Fruit fly (Drosophila melanogaster): ENCODE data around the gene plh.

The plh gene

dm6 chr3R:4989150-4990017, 21.4 kb downstream of the plh start (continued):
- no peak for TF ChIP-seq Dip2 (GFP tag; IDR thresholded peaks at IDR 0.05)
- TF ChIP-seq Dek (tag; optimal IDR thresholded peaks at IDR 0.05): no peak
- TF ChIP-seq CG7928 (GFP tag; optimal IDR thresholded peaks at IDR 0.05): no peak
- TF ChIP-seq ro (GFP tag; IDR thresholded peaks at IDR 0.05): no peak
- no peak for TF ChIP-seq Dad (GFP tag; optimal IDR thresholded peaks at IDR 0.05)
- peak; percentile 32 for TF ChIP-seq pum (GFP tag; optimal IDR thresholded peaks at IDR 0.05)
- TF ChIP-seq CG10462 (GFP tag; optimal IDR thresholded peaks at IDR 0.05): peak; percentile 48
- TF ChIP-seq CG12155 (GFP tag; optimal IDR thresholded peaks at IDR 0.05): peak; percentile 35
- peak; percentile 64 for TF ChIP-seq pnt (GFP tag; optimal IDR thresholded peaks at IDR 0.05)
- peak; percentile 39 for TF ChIP-seq p53 (GFP tag; optimal IDR thresholded peaks at IDR 0.05)
- peak; percentile 75 for TF ChIP-seq gem (tag; optimal IDR thresholded peaks at IDR 0.05)
- no peak for TF ChIP-seq Dbx (GFP tag; IDR thresholded peaks at IDR 0.05)
- peak; percentile 58 for TF ChIP-seq slp2 (GFP tag; optimal IDR thresholded peaks at IDR 0.05)
- peak; percentile 36 for TF ChIP-seq CG10654 (GFP tag; optimal IDR thresholded peaks at IDR 0.05)
- no peak for TF ChIP-seq bbx (GFP tag; IDR thresholded peaks at IDR 0.05; ENCODE audit: partially characterized antibody)
- peak; percentile 50 for TF ChIP-seq fd102C (GFP tag; optimal IDR thresholded peaks at IDR 0.05)
- no peak for TF ChIP-seq CG15269 (tag; optimal IDR thresholded peaks at IDR 0.05)
- TF ChIP-seq vfl (GFP tag; optimal IDR thresholded peaks at IDR 0.05): no peak
- peak; percentile 18 for TF ChIP-seq caup (GFP tag; optimal IDR thresholded peaks at IDR 0.05; ENCODE audit: severe bottlenecking)
- peak; percentile 47 for TF ChIP-seq Xbp1 (GFP tag; optimal IDR thresholded peaks at IDR 0.05)
- TF ChIP-seq dm (GFP tag; optimal IDR thresholded peaks at IDR 0.05): peak; percentile 26
- TF ChIP-seq Tbp (GFP tag; optimal IDR thresholded peaks at IDR 0.05): no peak
- TF ChIP-seq trem (tag; optimal IDR thresholded peaks at IDR 0.05): peak; percentile 70
- peak; percentile 16 for TF ChIP-seq CG6654 (GFP tag; optimal IDR thresholded peaks at IDR 0.05)
- peak; percentile 80 for TF ChIP-seq CG16815 (GFP tag; optimal IDR thresholded peaks at IDR 0.05)
- peak; percentile 61 for TF ChIP-seq CoRest (tag; optimal IDR thresholded peaks at IDR 0.05)
- peak; percentile 77 for TF ChIP-seq Med (GFP tag)
- no peak for TF ChIP-seq Nf-YC (tag; optimal IDR thresholded peaks at IDR 0.05)
- TF ChIP-seq sd (tag; optimal IDR thresholded peaks at IDR 0.05): peak; percentile 93
- no peak for TF ChIP-seq NFAT (GFP tag; IDR thresholded peaks at IDR 0.05)
- TF ChIP-seq CG2199 (GFP tag; IDR thresholded peaks at IDR 0.05): peak; percentile 63; the same call in 2 of the 3 replicates
- TF ChIP-seq chm (GFP tag; IDR thresholded peaks at IDR 0.05): no peak
- no peak for TF ChIP-seq YL-1 (GFP tag; optimal IDR thresholded peaks at IDR 0.05)
- peak; percentile 85 for TF ChIP-seq CG10979 (tag; optimal IDR thresholded peaks at IDR 0.05)
- TF ChIP-seq wek (GFP tag; optimal IDR thresholded peaks at IDR 0.05): no peak
- TF ChIP-seq sens (GFP tag): peak; percentile 97
- TF ChIP-seq Spps (tag; optimal IDR thresholded peaks at IDR 0.05): peak; percentile 40
- no peak for TF ChIP-seq Sry-δ (GFP tag; optimal IDR thresholded peaks at IDR 0.05)
- peak; percentile 25 for TF ChIP-seq HLHmδ (GFP tag; optimal IDR thresholded peaks at IDR 0.05)
- TF ChIP-seq CG1603 (tag; optimal IDR thresholded peaks at IDR 0.05): peak; percentile 15
- peak; percentile 14 for TF ChIP-seq stwl (tag; optimal IDR thresholded peaks at IDR 0.05)
- TF ChIP-seq CG6683 (GFP tag; optimal IDR thresholded peaks at IDR 0.05): no peak
- TF ChIP-seq CG10543 (GFP tag; optimal IDR thresholded peaks at IDR 0.05): peak; percentile 13
- 0 out of 2 replicates have a peak, but pooled peaks have one; percentile 4 for TF ChIP-seq ranshi (GFP tag; IDR thresholded peaks at IDR 0.05)
- TF ChIP-seq CG30020 (tag; optimal IDR thresholded peaks at IDR 0.05): peak; percentile 13
- peak; percentile 8 for TF ChIP-seq CG4617 (GFP tag; optimal IDR thresholded peaks at IDR 0.05; ENCODE audit: borderline replicate concordance)
- TF ChIP-seq MTF-1 (GFP tag; optimal IDR thresholded peaks at IDR 0.05; ENCODE audit: borderline replicate concordance): no peak
- TF ChIP-seq jumu (GFP tag; optimal IDR thresholded peaks at IDR 0.05): peak; percentile 21
- peak; percentile 41 for TF ChIP-seq disco-r (GFP tag; optimal IDR thresholded peaks at IDR 0.05)
